Fruit fly (Drosophila melanogaster): ENCODE results near the gene CG15528.

DNA sequence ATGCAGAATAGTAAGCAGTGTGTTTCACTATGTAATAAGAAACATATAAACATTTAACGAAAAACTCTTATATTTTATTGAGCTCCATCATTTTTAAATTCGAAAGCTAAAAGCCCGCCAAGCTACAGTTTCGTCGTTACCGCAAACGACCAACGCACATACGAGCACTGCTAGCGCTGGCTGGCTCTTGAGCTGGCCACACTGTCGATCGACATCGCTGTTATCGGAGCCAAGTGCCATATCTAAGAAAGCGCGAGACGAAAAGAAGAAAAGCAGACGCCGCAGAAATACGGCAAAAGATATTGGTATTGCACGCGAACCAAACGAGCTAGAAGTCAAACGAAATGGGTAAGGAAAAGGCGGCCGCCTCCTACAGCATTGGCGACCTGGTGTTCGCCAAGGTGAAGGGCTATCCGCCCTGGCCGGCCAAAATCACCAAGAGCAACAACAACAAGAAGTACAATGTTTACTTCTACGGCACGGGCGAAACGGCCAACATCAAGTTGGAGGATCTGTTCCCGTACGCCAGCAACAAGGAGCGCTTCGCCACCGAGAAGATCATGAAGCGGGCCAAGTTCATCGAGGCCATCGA is 639 bp upstream of the CG15528 start, which contains the start of gene Jasper:
- TF ChIP-seq h (GFP tag; optimal IDR thresholded peaks at IDR 0.05) (no peak), sv (GFP tag; optimal IDR thresholded peaks at IDR 0.05) (no peak), OdsH (GFP tag; optimal IDR thresholded peaks at IDR 0.05) (no peak)

Data from whole organism, wandering third instar larva.